Worm (Caenorhabditis elegans) whole organism, mixed stage, embryonic: ENCODE measurements around the gene rpc-11.

Experiments used
- M03D4.4 ChIP-seq: sonication (generic microtip); optimal IDR thresholded peaks from 2 replicates; lab custom pipeline; 2017; ENCODE audit warnings: mild to moderate bottlenecking, missing genetic modification characterization, missing compliant biosample characterization
- bed-3 ChIP-seq: fragments of 200-800 bp; sonication (Bioruptor generic); optimal IDR thresholded peaks from 3 replicates; lab custom pipeline; 2018; ENCODE audit warnings: mild to moderate bottlenecking, missing genetic modification characterization, moderate library complexity, missing compliant biosample characterization
- ceh-83 ChIP-seq: fragments of 200-800 bp; sonication (Bioruptor generic); optimal IDR thresholded peaks from 2 replicates; lab custom pipeline; 2018; ENCODE audit warnings: mild to moderate bottlenecking, missing genetic modification characterization, missing compliant biosample characterization
- cnd-1 ChIP-seq: fragments of 200-800 bp; sonication (Bioruptor generic); optimal IDR thresholded peaks from 2 replicates; lab custom pipeline; 2018; ENCODE audit warnings: mild to moderate bottlenecking, missing genetic modification characterization, missing compliant biosample characterization
- drap-1 ChIP-seq: fragments of 200-800 bp; sonication (Bioruptor generic); optimal IDR thresholded peaks from 3 replicates; lab custom pipeline; 2018; ENCODE audit warnings: mild to moderate bottlenecking, missing genetic modification characterization, missing compliant biosample characterization
- elt-1 ChIP-seq: sonication (generic microtip); optimal IDR thresholded peaks from 2 replicates; lab custom pipeline; 2017; ENCODE audit warnings: missing genetic modification characterization, mild to moderate bottlenecking, missing compliant biosample characterization, antibody characterized with exemption, moderate library complexity, borderline replicate concordance; ENCODE audit not compliant: insufficient read depth
- elt-3 ChIP-seq: fragments of 150-350 bp; optimal IDR thresholded peaks from 2 replicates; lab custom pipeline; 2014; ENCODE audit warnings: missing biosample characterization, missing genetic modification characterization
- flh-1 ChIP-seq: fragments of 200-800 bp; sonication (Bioruptor generic); optimal IDR thresholded peaks from 2 replicates; lab custom pipeline; 2018; ENCODE audit warnings: mild to moderate bottlenecking, missing genetic modification characterization, moderate library complexity, missing compliant biosample characterization
- ham-2 ChIP-seq: fragments of 200-800 bp; sonication (Bioruptor generic); optimal IDR thresholded peaks from 2 replicates; lab custom pipeline; 2018; ENCODE audit warnings: mild to moderate bottlenecking, missing genetic modification characterization, missing compliant biosample characterization
- hlh-1 ChIP-seq: fragments of 150-350 bp; optimal IDR thresholded peaks from 2 replicates; lab custom pipeline; 2014; ENCODE audit warnings: missing biosample characterization, missing genetic modification reagents, missing genetic modification characterization
- lin-13 ChIP-seq: fragments of 150-350 bp; optimal IDR thresholded peaks from 2 replicates; lab custom pipeline; 2014; ENCODE audit warnings: missing biosample characterization, missing genetic modification characterization
- lin-32 ChIP-seq: fragments of 200-800 bp; sonication (Bioruptor generic); optimal IDR thresholded peaks from 2 replicates; lab custom pipeline; 2018; ENCODE audit warnings: mild to moderate bottlenecking, missing genetic modification characterization, missing compliant biosample characterization
- lsy-2 ChIP-seq: fragments of 150-350 bp; optimal IDR thresholded peaks from 2 replicates; lab custom pipeline; 2014; ENCODE audit warnings: missing biosample characterization, missing genetic modification characterization
- mab-5 ChIP-seq: fragments of 150-350 bp; optimal IDR thresholded peaks from 2 replicates; lab custom pipeline; 2014; ENCODE audit warnings: missing biosample characterization, missing genetic modification characterization
- mep-1 ChIP-seq: fragments of 150-350 bp; optimal IDR thresholded peaks from 2 replicates; lab custom pipeline; 2017; ENCODE audit warnings: missing biosample characterization, missing genetic modification reagents, missing genetic modification characterization, inconsistent platforms
- mls-2 ChIP-seq: sonication (generic microtip); optimal IDR thresholded peaks from 2 replicates; lab custom pipeline; 2016; ENCODE audit warnings: mild to moderate bottlenecking, missing genetic modification characterization, moderate library complexity, missing compliant biosample characterization
- nhr-12 ChIP-seq: fragments of 150-350 bp; optimal IDR thresholded peaks from 2 replicates; lab custom pipeline; 2014; ENCODE audit warnings: missing biosample characterization, missing genetic modification characterization
- nhr-2 ChIP-seq: fragments of 150-350 bp; optimal IDR thresholded peaks from 2 replicates; lab custom pipeline; 2014; ENCODE audit warnings: missing biosample characterization, missing genetic modification characterization
- nhr-237 ChIP-seq: fragments of 150-350 bp; optimal IDR thresholded peaks from 2 replicates; lab custom pipeline; 2014; ENCODE audit warnings: missing biosample characterization, missing genetic modification characterization
- nhr-28 ChIP-seq: fragments of 150-350 bp; optimal IDR thresholded peaks from 2 replicates; lab custom pipeline; 2014; ENCODE audit warnings: missing biosample characterization, missing genetic modification characterization
- pha-4 ChIP-seq: fragments of 150-350 bp; optimal IDR thresholded peaks from 2 replicates; lab custom pipeline; 2018; ENCODE audit warnings: missing biosample characterization, missing genetic modification reagents, missing genetic modification characterization
- sem-2 ChIP-seq: fragments of 200-800 bp; sonication (Bioruptor generic); optimal IDR thresholded peaks from 2 replicates; lab custom pipeline; 2018; ENCODE audit warnings: mild to moderate bottlenecking, missing genetic modification characterization, missing compliant biosample characterization
- snpc-4 ChIP-seq: fragments of 150-350 bp; optimal IDR thresholded peaks from 2 replicates; lab custom pipeline; 2014; ENCODE audit warnings: missing biosample characterization, missing genetic modification characterization
- sptf-1 ChIP-seq: sonication (generic microtip); optimal IDR thresholded peaks from 2 replicates; lab custom pipeline; 2017; ENCODE audit warnings: mild to moderate bottlenecking, missing genetic modification characterization, moderate library complexity, missing compliant biosample characterization
- tbx-8 ChIP-seq: fragments of 200-800 bp; sonication (Bioruptor generic); optimal IDR thresholded peaks from 2 replicates; lab custom pipeline; 2018; ENCODE audit warnings: mild to moderate bottlenecking, missing genetic modification characterization, moderate library complexity, missing compliant biosample characterization
- unc-120 ChIP-seq: sonication (generic microtip); optimal IDR thresholded peaks from 2 replicates; lab custom pipeline; 2017; ENCODE audit warnings: missing genetic modification characterization, missing compliant biosample characterization; ENCODE audit not compliant: poor library complexity, severe bottlenecking
- unc-39 ChIP-seq: fragments of 150-350 bp; optimal IDR thresholded peaks from 2 replicates; lab custom pipeline; 2014; ENCODE audit warnings: missing biosample characterization, missing genetic modification characterization
- unc-62 ChIP-seq: fragments of 150-350 bp; optimal IDR thresholded peaks from 2 replicates; lab custom pipeline; 2014; ENCODE audit warnings: missing biosample characterization, missing genetic modification reagents, missing genetic modification characterization
- zip-8 ChIP-seq: fragments of 150-350 bp; optimal IDR thresholded peaks from 2 replicates; lab custom pipeline; 2014; ENCODE audit warnings: missing biosample characterization, missing genetic modification characterization
- ztf-11 ChIP-seq: fragments of 150-350 bp; optimal IDR thresholded peaks from 2 replicates; lab custom pipeline; 2014; ENCODE audit warnings: missing biosample characterization, missing genetic modification characterization

rpc-11 gene

ce11 chrIV:1453451-1453850 lies 43.6 kb upstream of the rpc-11 start:
- TF ChIP-seq lin-13 (no peak), unc-120 (no peak), ztf-11 (no peak), sem-2 (GFP tag; lab: Kevin White, UChicago) (no peak), lin-32 (no peak), elt-1 (no peak), cnd-1 (tag; lab: Kevin White, UChicago) (no peak), sptf-1 (tag; lab: Kevin White, UChicago) (no peak), nhr-237 (no peak), lsy-2 (tag; lab: Kevin White, UChicago) (no peak), nhr-2 (no peak), nhr-12 (tag; lab: Kevin White, UChicago) (no peak), drap-1 (GFP tag; lab: Kevin White, UChicago) (no peak), mls-2 (tag; lab: Kevin White, UChicago) (no peak), bed-3 (GFP tag; lab: Kevin White, UChicago) (no peak)

DNA sequence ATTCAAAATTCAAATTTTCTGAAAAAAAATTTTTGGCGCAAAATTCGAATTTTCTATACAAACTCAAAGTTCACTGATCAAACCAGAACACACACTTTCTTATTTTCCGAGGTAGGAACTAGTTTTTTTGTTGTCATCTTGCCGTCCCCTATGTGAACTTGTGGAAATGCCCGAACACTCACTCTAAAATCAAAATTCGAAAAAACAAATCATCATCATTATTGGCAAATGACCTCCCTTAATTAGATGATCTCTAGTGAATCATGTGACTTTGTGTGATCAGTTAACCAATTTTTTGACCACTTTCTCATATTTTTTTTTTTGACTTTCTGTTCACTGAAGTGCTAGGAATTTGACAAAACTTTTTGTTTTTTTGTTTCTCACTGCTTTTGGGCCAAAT lies 42.6 kb upstream of the rpc-11 start:
- TF ChIP-seq unc-39 (no peak), lin-13 (no peak), M03D4.4 (tag; lab: Kevin White, UChicago) (no peak), mep-1 (tag; lab: Kevin White, UChicago) (no peak)

DNA sequence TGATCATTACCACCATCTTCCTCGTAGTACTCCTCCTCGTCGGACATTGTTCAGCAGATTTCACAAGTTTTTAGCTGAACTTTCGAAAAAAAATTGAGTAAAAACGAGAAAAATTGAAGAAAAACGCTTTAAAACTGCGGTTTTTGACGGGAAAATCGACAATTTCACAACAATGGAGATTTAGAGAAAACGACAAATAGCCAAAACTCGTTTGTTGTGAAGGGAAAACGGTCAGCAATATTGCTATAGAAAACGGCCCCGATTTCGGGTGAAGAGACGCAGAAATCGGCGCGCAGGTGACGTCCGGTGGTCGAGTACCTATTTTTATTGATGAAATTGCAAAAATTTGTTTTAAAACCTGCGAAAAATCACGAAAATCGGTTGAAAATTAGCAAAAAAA lies 36.1 kb upstream of the rpc-11 start, which contains the start of gene clp-7:
TSS of gene clp-7 (minus strand) at position 47 of the 400 bp plus-strand sequence.
- TF ChIP-seq tbx-8 (GFP tag; lab: Kevin White, UChicago) (no peak), hlh-1 (tag; lab: Kevin White, UChicago) (peak; percentile 22)

ce11 chrIV:1443997-1444678 lies 34.3 kb upstream of the rpc-11 start:
- no peak for TF ChIP-seq cnd-1 (tag; lab: Kevin White, UChicago)
- TF ChIP-seq unc-39: no peak
- TF ChIP-seq hlh-1 (tag; lab: Kevin White, UChicago): no peak
- no peak for TF ChIP-seq pha-4 (tag; lab: Kevin White, UChicago)
- TF ChIP-seq, all 35 proteins: peak for 0

ce11 chrIV:1443514-1443913 lies 33.7 kb upstream of the rpc-11 start:
- TF ChIP-seq unc-62: no peak
- no peak for TF ChIP-seq mep-1 (tag; lab: Kevin White, UChicago)
- no peak for TF ChIP-seq cnd-1 (tag; lab: Kevin White, UChicago)

- TF ChIP-seq snpc-4 (tag; lab: Kevin White, UChicago): no peak
- TF ChIP-seq elt-1: no peak
- TF ChIP-seq drap-1 (GFP tag; lab: Kevin White, UChicago): no peak
- no peak for TF ChIP-seq cnd-1 (tag; lab: Kevin White, UChicago)
Measured at ce11 chrIV:1437625-1438024, 27.8 kb upstream of the rpc-11 start.

- TF ChIP-seq elt-1: no peak
- TF ChIP-seq mab-5 (tag; lab: Kevin White, UChicago): no peak
- no peak for TF ChIP-seq mls-2 (tag; lab: Kevin White, UChicago)
- TF ChIP-seq pha-4 (tag; lab: Kevin White, UChicago): no peak
- TF ChIP-seq tbx-8 (GFP tag; lab: Kevin White, UChicago): no peak
- no peak for TF ChIP-seq ceh-83
- no peak for TF ChIP-seq sptf-1 (tag; lab: Kevin White, UChicago)
Measured at ce11 chrIV:1435159-1435558, 25.3 kb upstream of the rpc-11 start.

- TF ChIP-seq zip-8 (no peak), mab-5 (tag; lab: Kevin White, UChicago) (no peak), unc-120 (no peak), flh-1 (GFP tag; lab: Kevin White, UChicago) (no peak), mep-1 (tag; lab: Kevin White, UChicago) (no peak), ceh-83 (no peak), lin-32 (no peak), mls-2 (tag; lab: Kevin White, UChicago) (no peak), elt-3 (tag; lab: Kevin White, UChicago) (no peak), ham-2 (no peak), sem-2 (GFP tag; lab: Kevin White, UChicago) (no peak), unc-39 (no peak), lsy-2 (tag; lab: Kevin White, UChicago) (no peak), drap-1 (GFP tag; lab: Kevin White, UChicago) (no peak), ztf-11 (no peak), unc-62 (no peak), bed-3 (GFP tag; lab: Kevin White, UChicago) (no peak), nhr-28 (no peak)
Measured at ce11 chrIV:1434554-1435089, 24.8 kb upstream of the rpc-11 start, which contains the start of gene clp-6. TSS of gene clp-6 (minus strand) at chrIV:1435039.
